Worm (Caenorhabditis elegans): ENCODE measurements around the gene C03H5.3.
A peak's percentile ranks its signal among the peaks of the same experiment; 100 is the strongest.

Gene C03H5.3

DNA sequence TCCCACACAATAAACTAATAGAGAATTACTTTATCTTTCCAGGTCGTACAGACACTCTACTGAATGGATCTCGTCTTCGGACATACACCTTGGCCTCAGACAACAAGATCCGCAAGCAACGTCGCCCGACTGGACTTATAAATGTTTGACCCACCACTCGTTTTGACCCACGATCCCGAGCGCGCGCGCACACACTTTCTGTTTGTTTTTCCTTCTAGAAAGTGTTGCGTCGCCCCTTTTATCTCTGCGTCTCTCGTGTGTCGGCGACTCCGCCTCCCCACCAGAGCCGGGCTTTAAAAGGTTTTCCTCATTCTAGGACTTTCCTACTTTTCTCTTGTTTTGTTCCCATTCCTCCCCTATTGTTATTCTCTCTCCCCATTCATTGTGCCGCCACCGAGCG is 51.4 kb downstream of the C03H5.3 start:
- TF ChIP-seq xnd-1 (tag; optimal IDR thresholded peaks at IDR 0.05) (peak; percentile 58), Y67H2A.10 (GFP tag; conservative IDR thresholded peaks at IDR 0.05) (no peak), madf-8 (GFP tag; conservative IDR thresholded peaks at IDR 0.05) (peak; percentile 57; the same call in 1 of the 2 replicates), hsf-1 (GFP tag; IDR thresholded peaks at IDR 0.05) (peak; percentile 87), F22D6.2 (tag; optimal IDR thresholded peaks at IDR 0.05) (no peak), attf-3 (GFP tag; conservative IDR thresholded peaks at IDR 0.05) (no peak), F57A8.1 (GFP tag; optimal IDR thresholded peaks at IDR 0.05) (no peak), K11D2.4 (GFP tag; IDR thresholded peaks at IDR 0.05) (no peak), unc-62 (GFP tag; optimal IDR thresholded peaks at IDR 0.05) (no peak), D2030.7 (GFP tag; IDR thresholded peaks at IDR 0.05) (no peak), efl-1 (GFP tag; optimal IDR thresholded peaks at IDR 0.05) (peak; percentile 8)

Measured in whole organism, young adult.